Worm (Caenorhabditis elegans): ENCODE results near the gene K04H4.5.

The K04H4.5 gene

ce11 chrIII:9390007-9390406 is 30.8 kb downstream of the K04H4.5 start, which contains the start of gene slc-17.2:
Gene slc-17.2, minus strand, starts transcription at chrIII:9390107.
- TF ChIP-seq lin-11 (tag; optimal IDR thresholded peaks at IDR 0.05) (peak; percentile 5), aly-2 (tag; optimal IDR thresholded peaks at IDR 0.05) (no peak)

- TF ChIP-seq ztf-1 (GFP tag; conservative IDR thresholded peaks at IDR 0.05) (no peak), blmp-1 (tag; optimal IDR thresholded peaks at IDR 0.05; ENCODE audit: insufficient read depth) (no peak), lin-11 (tag; optimal IDR thresholded peaks at IDR 0.05) (no peak), snpc-4 (tag; optimal IDR thresholded peaks at IDR 0.05) (no peak), Y55F3AM.14 (GFP tag; optimal IDR thresholded peaks at IDR 0.05) (no peak), zag-1 (tag; optimal IDR thresholded peaks at IDR 0.05) (no peak), ceh-82 (tag; optimal IDR thresholded peaks at IDR 0.05) (no peak), ZK546.5 (tag; optimal IDR thresholded peaks at IDR 0.05) (no peak), ztf-11 (tag; optimal IDR thresholded peaks at IDR 0.05) (no peak), F13H6.1 (tag; optimal IDR thresholded peaks at IDR 0.05) (no peak), mbf-1 (tag; optimal IDR thresholded peaks at IDR 0.05) (no peak), crh-2 (tag; optimal IDR thresholded peaks at IDR 0.05) (peak; percentile 12), nhr-77 (tag; optimal IDR thresholded peaks at IDR 0.05) (no peak), lin-13 (GFP tag; optimal IDR thresholded peaks at IDR 0.05) (no peak), sem-4 (tag; optimal IDR thresholded peaks at IDR 0.05) (no peak), unc-39 (tag; optimal IDR thresholded peaks at IDR 0.05) (no peak), skn-1 (tag; optimal IDR thresholded peaks at IDR 0.05) (no peak), C34F6.9 (tag; optimal IDR thresholded peaks at IDR 0.05) (no peak), nhr-10 (tag; optimal IDR thresholded peaks at IDR 0.05) (no peak), nhr-23 (tag; optimal IDR thresholded peaks at IDR 0.05) (no peak), mab-5 (tag; optimal IDR thresholded peaks at IDR 0.05) (no peak), dmd-4 (tag; optimal IDR thresholded peaks at IDR 0.05) (no peak), nhr-21 (tag; optimal IDR thresholded peaks at IDR 0.05) (no peak), sma-9 (GFP tag; optimal IDR thresholded peaks at IDR 0.05) (peak; percentile 1), sma-9 (tag; optimal IDR thresholded peaks at IDR 0.05) (no peak), peb-1 (tag; optimal IDR thresholded peaks at IDR 0.05) (no peak), sma-3 (GFP tag; optimal IDR thresholded peaks at IDR 0.05) (no peak), nhr-6 (tag; optimal IDR thresholded peaks at IDR 0.05) (no peak), aly-2 (tag; optimal IDR thresholded peaks at IDR 0.05) (no peak), elt-3 (tag; optimal IDR thresholded peaks at IDR 0.05) (no peak), nhr-11 (tag; optimal IDR thresholded peaks at IDR 0.05) (no peak), lsy-2 (tag; optimal IDR thresholded peaks at IDR 0.05) (peak in 1 of 2 experiments; percentile 58), nhr-12 (tag; optimal IDR thresholded peaks at IDR 0.05) (no peak), elt-1 (tag; optimal IDR thresholded peaks at IDR 0.05) (no peak), lin-39 (tag; optimal IDR thresholded peaks at IDR 0.05) (no peak), nhr-237 (tag; optimal IDR thresholded peaks at IDR 0.05) (no peak), nhr-129 (tag; optimal IDR thresholded peaks at IDR 0.05) (peak; percentile 38), egl-27 (tag; optimal IDR thresholded peaks at IDR 0.05) (no peak), R02D3.7 (tag; optimal IDR thresholded peaks at IDR 0.05) (no peak), gmeb-1 (tag; optimal IDR thresholded peaks at IDR 0.05) (no peak), unc-55 (GFP tag; optimal IDR thresholded peaks at IDR 0.05) (peak; percentile 14), fos-1 (tag; optimal IDR thresholded peaks at IDR 0.05) (no peak), mdl-1 (tag; optimal IDR thresholded peaks at IDR 0.05) (peak; percentile 22 to 67), unc-62 (GFP tag; optimal IDR thresholded peaks at IDR 0.05) (no peak)
These were observed 31.8 kb downstream of the K04H4.5 start for ce11 chrIII:9390924-9391323.
